Worm (Caenorhabditis elegans) whole organism, L4 larva: Measurements from ENCODE around the gene irld-40.

Experiments used
- F26F4.8 ChIP-seq: fragments of 200-800 bp; sonication (Bioruptor generic); conservative IDR thresholded peaks from 2 replicates; pipeline ENCODE4 v1.3.6; 2022; ENCODE audit warnings: missing genetic modification characterization, missing compliant biosample characterization
- F49E8.2 ChIP-seq: sonication (generic microtip); optimal IDR thresholded peaks from 2 replicates; lab custom pipeline; 2016; ENCODE audit warnings: missing compliant biosample characterization, mild to moderate bottlenecking, missing genetic modification characterization, borderline replicate concordance
- aha-1 ChIP-seq: fragments of 150-350 bp; peaks from one replicate; lab custom pipeline; 2014; ENCODE audit warnings: missing biosample characterization, missing genetic modification characterization
- ceh-28 ChIP-seq: fragments of 150-350 bp; optimal IDR thresholded peaks from 2 replicates; lab custom pipeline; 2014; ENCODE audit warnings: missing biosample characterization, missing genetic modification reagents, missing genetic modification characterization
- ceh-82 ChIP-seq: sonication (generic microtip); optimal IDR thresholded peaks from 2 replicates; lab custom pipeline; 2017; ENCODE audit warnings: missing biosample characterization, missing genetic modification characterization
- egl-43 ChIP-seq: fragments of 200-800 bp; sonication (Bioruptor generic); IDR thresholded peaks from 2 replicates; pipeline ENCODE4 v1.3.6; 2022; ENCODE audit warnings: missing genetic modification reagents, missing genetic modification characterization, missing compliant biosample characterization
- pha-4 ChIP-seq, 2 experiments: fragments of 150-350 bp in 1 of 2; fragments of 200-800 bp in 1 of 2; sonication (Bioruptor generic) in 1 of 2; IDR thresholded peaks in 1 of 2; optimal IDR thresholded peaks in 1 of 2; 2 replicates each; pipeline versions ENCODE4 v1.3.6 to Lab custom; 2014 to 2022; ENCODE audit warnings: missing genetic modification characterization in 2 of 2, missing genetic modification reagents in 2 of 2, missing biosample characterization in 1 of 2, missing compliant biosample characterization in 1 of 2
- snpc-1.2 ChIP-seq: fragments of 200-800 bp; sonication (Bioruptor generic); IDR thresholded peaks from 2 replicates; pipeline ENCODE4 v1.3.6; 2022; ENCODE audit warnings: missing genetic modification reagents, missing genetic modification characterization, missing compliant biosample characterization

ce11 chrV:1620537-1620936 lies 41.8 kb upstream of the irld-40 start:
- no peak for TF ChIP-seq ceh-82 (tag; lab: Kevin White, UChicago)
- no peak for TF ChIP-seq aha-1 (tag; lab: Kevin White, UChicago)
- no peak for TF ChIP-seq F49E8.2 (tag; lab: Kevin White, UChicago)
- TF ChIP-seq egl-43 = no peak
- no peak for TF ChIP-seq snpc-1.2 (GFP tag; lab: Robert Waterston, UW)
- no peak for TF ChIP-seq pha-4 (GFP tag; IDR thresholded peaks at IDR 0.05; lab: Robert Waterston, UW)
- TF ChIP-seq pha-4 (tag; optimal IDR thresholded peaks at IDR 0.05; lab: Kevin White, UChicago) = no peak
- no peak for TF ChIP-seq ceh-28 (tag; lab: Kevin White, UChicago)
- TF ChIP-seq F26F4.8 = no peak
